Fruit fly (Drosophila melanogaster): Measurements from ENCODE around the gene CG14669.

DNA sequence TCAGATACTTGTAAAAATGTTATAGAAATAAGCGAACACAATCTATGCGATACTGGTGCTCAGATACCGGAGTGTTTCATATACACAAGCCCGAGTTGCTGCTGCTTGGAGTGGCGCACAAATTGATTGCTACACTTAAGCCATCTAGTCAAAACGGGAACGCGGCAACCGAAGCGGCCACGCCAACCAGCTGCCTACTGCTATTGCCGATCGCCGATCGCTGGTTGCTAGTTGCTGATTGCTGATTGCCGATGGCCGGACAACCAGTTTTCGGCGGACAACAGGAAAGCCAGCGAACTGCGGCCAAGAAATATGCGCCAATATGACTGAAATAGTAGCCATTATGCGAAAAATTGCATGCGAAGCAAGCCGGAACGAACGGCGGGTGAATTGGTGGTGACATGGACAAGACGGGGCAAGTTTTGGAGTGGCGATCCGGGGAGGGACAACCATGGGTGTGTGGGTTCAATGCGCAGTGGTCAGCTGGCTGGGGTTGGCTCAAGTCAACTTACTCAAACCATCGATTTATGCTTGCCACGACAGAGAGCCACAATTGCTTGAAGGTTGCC is 24.1 kb upstream of the CG14669 start:
- no peak for TF ChIP-seq CG8478 (optimal IDR thresholded peaks at IDR 0.05)
- no peak for TF ChIP-seq CTCF (optimal IDR thresholded peaks at IDR 0.05)
